Worm (Caenorhabditis elegans) whole organism, early embryonic: Measurements from ENCODE around the gene lelo-4.

Experiments used
- B0310.2 ChIP-seq: sonication (generic microtip); optimal IDR thresholded peaks from 2 replicates; lab custom pipeline; 2016; ENCODE audit warnings: mild to moderate bottlenecking, missing genetic modification characterization, missing compliant biosample characterization
- F13C5.2 ChIP-seq: sonication (generic microtip); optimal IDR thresholded peaks from 2 replicates; lab custom pipeline; 2017; ENCODE audit warnings: mild to moderate bottlenecking, missing genetic modification characterization, inconsistent platforms, missing compliant biosample characterization
- aly-1 ChIP-seq: sonication (generic microtip); optimal IDR thresholded peaks from 2 replicates; lab custom pipeline; 2016; ENCODE audit warnings: missing genetic modification characterization, missing compliant biosample characterization
- ama-1 ChIP-seq: fragments of 150-350 bp; optimal IDR thresholded peaks from 2 replicates; lab custom pipeline; 2014
- ceh-13 ChIP-seq: fragments of 200-800 bp; sonication (Bioruptor generic); optimal IDR thresholded peaks from 2 replicates; lab custom pipeline; 2018; ENCODE audit warnings: mild to moderate bottlenecking, missing genetic modification characterization, missing compliant biosample characterization
- ceh-36 ChIP-seq: sonication (generic microtip); optimal IDR thresholded peaks from 2 replicates; lab custom pipeline; 2016; ENCODE audit warnings: missing genetic modification characterization, inconsistent platforms, missing compliant biosample characterization
- ets-7 ChIP-seq: sonication (generic microtip); optimal IDR thresholded peaks from 2 replicates; lab custom pipeline; 2016; ENCODE audit warnings: missing genotype, missing genetic modification characterization, missing compliant biosample characterization
- flt-1 ChIP-seq: fragments of 200-800 bp; sonication (Bioruptor generic); IDR thresholded peaks from 2 replicates; pipeline ENCODE4 v1.3.6; 2022; ENCODE audit warnings: missing genetic modification characterization, missing compliant biosample characterization
- hmbx-1 ChIP-seq: sonication (generic microtip); optimal IDR thresholded peaks from 2 replicates; lab custom pipeline; 2016; ENCODE audit warnings: mild to moderate bottlenecking, missing genetic modification characterization, missing compliant biosample characterization
- hmg-4 ChIP-seq: fragments of 200-800 bp; sonication (Bioruptor generic); optimal IDR thresholded peaks from 2 replicates; lab custom pipeline; 2018; ENCODE audit warnings: mild to moderate bottlenecking, missing genetic modification characterization, missing compliant biosample characterization
- hnd-1 ChIP-seq: sonication (generic microtip); optimal IDR thresholded peaks from 2 replicates; lab custom pipeline; 2016; ENCODE audit warnings: missing genetic modification characterization, missing compliant biosample characterization
- pes-1 ChIP-seq: fragments of 200-800 bp; sonication (Bioruptor generic); IDR thresholded peaks from 2 replicates; pipeline ENCODE4 v1.3.6; 2022; ENCODE audit warnings: missing genetic modification reagents, missing genetic modification characterization, missing compliant biosample characterization
- scrt-1 ChIP-seq: fragments of 200-800 bp; sonication (Bioruptor generic); IDR thresholded peaks from 2 replicates; pipeline ENCODE4 v1.3.6; 2022; ENCODE audit warnings: missing genetic modification characterization, missing compliant biosample characterization
- sea-1 ChIP-seq: fragments of 200-800 bp; sonication (Bioruptor generic); conservative IDR thresholded peaks from 2 replicates; pipeline ENCODE4 v1.3.6; 2022; ENCODE audit warnings: missing genetic modification characterization, missing compliant biosample characterization
- tbx-11 ChIP-seq: fragments of 200-800 bp; sonication (Bioruptor generic); IDR thresholded peaks from 2 replicates; pipeline ENCODE4 v1.3.6; 2022; ENCODE audit warnings: missing genetic modification characterization, missing compliant biosample characterization
- tbx-37 ChIP-seq: fragments of 200-800 bp; sonication (Bioruptor generic); conservative IDR thresholded peaks from 2 replicates; pipeline ENCODE4 v1.3.6; 2022; ENCODE audit warnings: missing genetic modification reagents, missing genetic modification characterization, missing compliant biosample characterization
- tra-4 ChIP-seq: sonication (generic microtip); optimal IDR thresholded peaks from 2 replicates; lab custom pipeline; 2017; ENCODE audit warnings: missing genetic modification characterization, missing compliant biosample characterization

Gene lelo-4

DNA sequence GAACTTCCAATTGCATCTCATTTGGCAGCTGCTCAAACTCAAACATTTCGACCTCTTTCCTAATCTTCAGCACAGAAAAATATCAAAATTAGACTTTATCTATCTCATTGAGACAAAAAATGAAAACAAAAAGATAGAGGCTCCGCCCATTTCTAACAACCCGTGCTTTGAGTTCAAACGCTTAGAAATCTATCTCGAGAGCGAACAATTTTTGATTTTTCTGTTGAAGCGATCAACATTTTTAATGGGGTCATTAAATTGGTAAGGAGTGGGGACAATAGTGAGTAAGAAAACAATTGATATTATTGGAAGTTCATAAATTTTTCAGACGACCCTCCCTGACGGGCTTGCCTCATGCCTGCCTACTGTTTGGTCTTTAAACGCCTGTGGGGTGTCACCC is 15.9 kb upstream of the lelo-4 start, which contains the start of the genes C25H3.10 and C25H3.1:
TSS of gene C25H3.10 (minus strand) at position 101 of the 400 bp plus-strand sequence.
TSS of gene C25H3.1 (plus strand) at position 203 of the 400 bp plus-strand sequence.
- no peak for TF ChIP-seq tbx-11 (GFP tag; lab: Robert Waterston, UW)
- no peak for TF ChIP-seq hmbx-1 (tag; lab: Kevin White, UChicago)
- TF ChIP-seq tra-4 (tag; lab: Kevin White, UChicago): no peak
- no peak for TF ChIP-seq scrt-1
- TF ChIP-seq flt-1: no peak
- no peak for TF ChIP-seq ama-1 (lab: Kevin White, UChicago)
- TF ChIP-seq ceh-13: no peak
- TF ChIP-seq hnd-1 (tag; lab: Kevin White, UChicago): no peak
- TF ChIP-seq B0310.2 (tag; lab: Kevin White, UChicago): no peak
- TF ChIP-seq ets-7 (tag; lab: Kevin White, UChicago): no peak
- no peak for TF ChIP-seq aly-1 (tag; lab: Kevin White, UChicago)
- TF ChIP-seq ceh-36 (tag; lab: Kevin White, UChicago): no peak
- TF ChIP-seq sea-1 (GFP tag; lab: Robert Waterston, UW): no peak
- no peak for TF ChIP-seq F13C5.2 (tag; lab: Kevin White, UChicago)
- no peak for TF ChIP-seq tbx-37 (GFP tag; lab: Robert Waterston, UW)
- no peak for TF ChIP-seq pes-1 (GFP tag; lab: Robert Waterston, UW)
- no peak for TF ChIP-seq hmg-4 (GFP tag; lab: Kevin White, UChicago)

DNA sequence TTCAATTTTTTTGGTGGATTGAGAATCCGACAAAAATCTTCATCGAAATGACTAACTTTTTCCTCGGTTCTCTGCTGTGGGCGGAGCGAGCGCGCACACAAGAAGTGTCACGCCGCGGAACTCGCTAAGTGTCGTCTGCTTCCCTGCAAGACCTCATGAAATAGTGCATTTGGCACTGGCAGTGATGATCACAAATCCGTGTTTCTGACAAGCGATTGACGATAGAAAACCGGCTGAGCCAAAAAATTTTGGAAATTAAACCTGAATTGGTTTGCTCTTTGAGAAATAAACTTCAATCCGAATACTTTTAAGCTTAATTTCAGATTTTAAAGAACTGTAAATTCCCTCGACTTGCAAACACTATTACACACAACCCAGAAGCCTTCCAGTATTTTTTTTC is 13.2 kb upstream of the lelo-4 start:
- TF ChIP-seq ama-1 (lab: Kevin White, UChicago): peak; percentile 70
- no peak for TF ChIP-seq F13C5.2 (tag; lab: Kevin White, UChicago)
- TF ChIP-seq hmbx-1 (tag; lab: Kevin White, UChicago): no peak

DNA sequence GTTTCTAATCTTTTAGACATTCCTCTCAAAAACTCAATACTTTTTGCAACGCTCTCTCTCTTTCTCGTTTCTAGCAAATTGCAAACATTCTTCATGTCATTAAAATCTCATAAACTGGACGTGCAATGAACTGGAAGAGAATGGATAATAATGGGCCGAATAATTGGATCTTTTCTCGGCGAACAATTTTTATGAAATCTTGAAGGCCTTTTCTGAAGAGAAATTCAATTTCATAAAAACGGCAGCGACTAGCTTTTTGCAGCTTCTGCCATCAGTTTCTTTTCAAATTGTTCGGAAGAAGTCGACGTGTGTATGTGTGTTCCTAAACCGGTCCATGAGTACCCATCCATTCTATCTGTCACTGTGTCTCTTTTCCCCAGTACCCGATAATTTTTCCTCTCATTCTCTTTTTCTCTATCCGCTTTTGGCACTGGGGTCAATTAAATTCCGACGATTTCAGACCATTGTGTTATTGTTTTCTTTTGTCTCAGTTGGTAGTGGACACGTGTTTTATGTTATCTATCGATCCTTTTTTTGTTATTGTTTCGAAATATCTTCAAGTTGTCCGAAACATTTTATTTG is 12.0 kb upstream of the lelo-4 start:
- TF ChIP-seq hmbx-1 (tag; lab: Kevin White, UChicago): no peak
- no peak for TF ChIP-seq F13C5.2 (tag; lab: Kevin White, UChicago)
- no peak for TF ChIP-seq ceh-13
- no peak for TF ChIP-seq hmg-4 (GFP tag; lab: Kevin White, UChicago)
- no peak for TF ChIP-seq sea-1 (GFP tag; lab: Robert Waterston, UW)
- TF ChIP-seq tra-4 (tag; lab: Kevin White, UChicago): no peak
- TF ChIP-seq scrt-1: no peak
- TF ChIP-seq tbx-37 (GFP tag; lab: Robert Waterston, UW): no peak
- TF ChIP-seq ama-1 (lab: Kevin White, UChicago): no peak
- no peak for TF ChIP-seq aly-1 (tag; lab: Kevin White, UChicago)

DNA sequence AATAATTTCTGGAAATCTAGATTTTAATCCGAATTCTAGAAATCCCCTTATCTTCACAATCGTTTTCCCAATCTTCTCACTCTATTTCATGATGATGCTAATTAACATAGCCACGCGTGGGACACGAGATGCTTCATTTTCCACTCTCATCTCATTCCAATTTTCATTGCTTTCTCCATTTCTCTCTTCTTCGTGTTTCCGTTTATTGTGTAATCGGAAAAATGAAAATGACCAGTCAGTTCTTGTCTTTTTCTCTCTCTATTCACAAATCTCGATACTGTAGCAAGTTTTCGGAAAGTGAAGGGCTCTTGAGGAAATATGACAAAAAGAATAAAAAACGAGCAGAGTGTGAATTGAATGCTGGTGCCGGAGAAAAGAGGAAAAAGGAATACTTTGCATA is 10.2 kb upstream of the lelo-4 start:
- no peak for TF ChIP-seq aly-1 (tag; lab: Kevin White, UChicago)
- TF ChIP-seq ceh-13: no peak
- TF ChIP-seq ets-7 (tag; lab: Kevin White, UChicago): no peak
- TF ChIP-seq tra-4 (tag; lab: Kevin White, UChicago): no peak
- no peak for TF ChIP-seq ceh-36 (tag; lab: Kevin White, UChicago)
- TF ChIP-seq tbx-11 (GFP tag; lab: Robert Waterston, UW): no peak
- TF ChIP-seq B0310.2 (tag; lab: Kevin White, UChicago): no peak
- TF ChIP-seq flt-1: no peak
- TF ChIP-seq ama-1 (lab: Kevin White, UChicago): no peak
- no peak for TF ChIP-seq pes-1 (GFP tag; lab: Robert Waterston, UW)
- TF ChIP-seq hmbx-1 (tag; lab: Kevin White, UChicago): no peak
- no peak for TF ChIP-seq scrt-1
- TF ChIP-seq tbx-37 (GFP tag; lab: Robert Waterston, UW): no peak
- TF ChIP-seq sea-1 (GFP tag; lab: Robert Waterston, UW): no peak
- no peak for TF ChIP-seq hnd-1 (tag; lab: Kevin White, UChicago)
- no peak for TF ChIP-seq hmg-4 (GFP tag; lab: Kevin White, UChicago)
- TF ChIP-seq F13C5.2 (tag; lab: Kevin White, UChicago): no peak

DNA sequence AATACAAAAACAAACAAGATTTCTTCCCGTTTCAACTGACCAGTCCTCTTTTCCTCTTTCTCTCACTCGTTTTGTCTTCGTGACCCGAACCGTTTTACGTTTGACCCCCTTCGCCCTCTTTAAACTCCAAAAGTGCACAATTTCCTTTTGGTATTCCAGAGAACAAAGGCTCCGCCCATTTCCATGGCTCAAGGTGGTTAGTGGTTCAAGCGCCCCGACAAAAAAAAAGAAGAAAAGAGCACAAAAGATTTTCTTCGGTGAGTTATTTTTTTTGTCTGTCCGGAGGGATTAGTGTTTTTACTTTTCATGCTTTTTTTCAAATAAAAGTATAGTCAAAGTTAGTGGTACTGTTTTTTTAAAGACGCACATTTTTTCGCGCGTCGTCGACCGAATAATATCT is 7.2 kb upstream of the lelo-4 start, which contains the start of gene osta-2:
TSS of gene osta-2 (plus strand) at position 160 of the 400 bp plus-strand sequence.
- TF ChIP-seq aly-1 (tag; lab: Kevin White, UChicago): no peak
- no peak for TF ChIP-seq ceh-36 (tag; lab: Kevin White, UChicago)
- TF ChIP-seq ets-7 (tag; lab: Kevin White, UChicago): no peak
- TF ChIP-seq B0310.2 (tag; lab: Kevin White, UChicago): no peak
- TF ChIP-seq sea-1 (GFP tag; lab: Robert Waterston, UW): no peak
- TF ChIP-seq ama-1 (lab: Kevin White, UChicago): no peak
- no peak for TF ChIP-seq hmbx-1 (tag; lab: Kevin White, UChicago)
- no peak for TF ChIP-seq F13C5.2 (tag; lab: Kevin White, UChicago)
- TF ChIP-seq ceh-13: no peak
- TF ChIP-seq flt-1: no peak
- TF ChIP-seq pes-1 (GFP tag; lab: Robert Waterston, UW): no peak
- no peak for TF ChIP-seq hmg-4 (GFP tag; lab: Kevin White, UChicago)
- no peak for TF ChIP-seq hnd-1 (tag; lab: Kevin White, UChicago)
- no peak for TF ChIP-seq tbx-37 (GFP tag; lab: Robert Waterston, UW)
- no peak for TF ChIP-seq scrt-1
- TF ChIP-seq tra-4 (tag; lab: Kevin White, UChicago): no peak
- TF ChIP-seq tbx-11 (GFP tag; lab: Robert Waterston, UW): no peak

DNA sequence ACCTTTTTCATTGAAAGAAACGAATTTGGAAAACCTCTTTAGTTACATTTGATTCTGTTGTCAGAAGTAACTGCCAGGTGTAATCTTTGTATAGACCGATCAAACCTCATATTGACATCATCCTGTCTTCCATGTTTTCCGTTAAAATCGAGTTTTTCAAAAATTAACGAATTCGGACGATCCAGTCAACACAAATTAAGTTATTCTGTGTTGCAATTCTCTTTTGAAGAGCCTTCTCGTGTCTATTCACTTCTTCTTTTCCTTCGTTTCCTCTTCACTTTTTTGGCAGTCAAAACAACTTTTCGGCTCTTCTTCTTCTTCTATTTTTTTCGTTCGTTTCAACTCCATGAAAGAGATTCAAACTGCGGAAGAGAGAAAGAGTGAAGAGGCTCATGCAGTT is 6.6 kb upstream of the lelo-4 start:
- TF ChIP-seq sea-1 (GFP tag; lab: Robert Waterston, UW) (no peak), tra-4 (tag; lab: Kevin White, UChicago) (no peak), B0310.2 (tag; lab: Kevin White, UChicago) (no peak), hmg-4 (GFP tag; lab: Kevin White, UChicago) (no peak), ets-7 (tag; lab: Kevin White, UChicago) (no peak), hnd-1 (tag; lab: Kevin White, UChicago) (no peak)

DNA sequence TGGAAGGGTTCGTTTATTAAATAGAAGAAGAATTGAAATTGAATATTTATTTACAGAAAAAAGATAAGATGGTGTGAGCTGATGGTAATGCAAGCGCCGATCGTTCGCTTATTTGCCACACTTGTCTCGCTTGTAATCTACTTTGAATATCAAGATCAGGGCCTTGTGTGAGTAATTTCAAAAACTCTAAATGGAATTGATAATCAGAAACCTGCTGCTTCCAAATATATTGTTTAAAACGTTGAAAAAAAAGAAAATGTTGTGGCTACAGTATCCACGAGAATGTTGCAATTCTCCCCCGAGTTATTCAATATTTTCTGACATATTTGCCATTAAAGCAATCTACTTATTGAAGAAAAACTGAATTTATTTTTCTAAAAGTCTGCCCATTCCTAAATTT is 3.9 kb upstream of the lelo-4 start:
- no peak for TF ChIP-seq ceh-13
- no peak for TF ChIP-seq sea-1 (GFP tag; lab: Robert Waterston, UW)
- no peak for TF ChIP-seq F13C5.2 (tag; lab: Kevin White, UChicago)
- TF ChIP-seq aly-1 (tag; lab: Kevin White, UChicago): no peak
- no peak for TF ChIP-seq ama-1 (lab: Kevin White, UChicago)
- TF ChIP-seq scrt-1: no peak
